Worm (Caenorhabditis elegans): Measurements from ENCODE around the gene K08A2.2.

ce11 chrII:3036344-3036743 is 44.9 kb downstream of the K08A2.2 start:
- TF ChIP-seq ets-7 (tag; optimal IDR thresholded peaks at IDR 0.05): no peak
- TF ChIP-seq ama-1 (optimal IDR thresholded peaks at IDR 0.05): no peak
- no peak for TF ChIP-seq ceh-36 (tag; optimal IDR thresholded peaks at IDR 0.05)
- TF ChIP-seq F13C5.2 (tag; optimal IDR thresholded peaks at IDR 0.05): no peak
- no peak for TF ChIP-seq aly-1 (tag; optimal IDR thresholded peaks at IDR 0.05)
- no peak for TF ChIP-seq ceh-13 (GFP tag; optimal IDR thresholded peaks at IDR 0.05)
- no peak for TF ChIP-seq flt-1 (GFP tag; IDR thresholded peaks at IDR 0.05)
- no peak for TF ChIP-seq scrt-1 (GFP tag; IDR thresholded peaks at IDR 0.05)
- TF ChIP-seq hnd-1 (tag; optimal IDR thresholded peaks at IDR 0.05): no peak
- no peak for TF ChIP-seq pes-1 (GFP tag; IDR thresholded peaks at IDR 0.05)
- no peak for TF ChIP-seq tbx-11 (GFP tag; IDR thresholded peaks at IDR 0.05)

All from whole organism, early embryonic.